Fruit fly (Drosophila melanogaster): ENCODE data around the gene sud1.

- TF ChIP-seq CG8478 (optimal IDR thresholded peaks at IDR 0.05) (no peak), psq (optimal IDR thresholded peaks at IDR 0.05) (no peak), pan (optimal IDR thresholded peaks at IDR 0.05) (no peak)
These were observed 16.9 kb upstream of the sud1 start for dm6 chr3R:24934542-24934941.
